Worm (Caenorhabditis elegans): Measurements from ENCODE around the gene ZK380.6.

DNA sequence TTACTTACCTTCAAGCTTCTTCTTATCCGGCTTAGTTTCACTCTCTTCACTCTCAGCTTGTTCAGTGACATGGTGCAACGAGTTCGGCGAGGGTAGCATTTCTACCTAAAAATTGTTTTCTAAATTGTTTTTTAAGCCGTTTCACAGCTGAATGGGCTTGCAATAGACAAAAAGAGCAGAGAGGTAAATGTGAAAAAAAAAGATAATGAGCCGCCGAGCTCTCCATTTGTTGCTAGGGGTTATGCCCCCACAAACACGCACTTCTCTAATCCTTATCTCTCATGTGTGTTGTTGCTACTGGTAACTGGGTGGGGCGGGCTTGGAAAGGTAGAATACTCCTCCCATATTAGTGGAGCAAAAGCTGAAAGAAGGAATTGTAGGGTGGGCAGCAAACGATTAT, 49.6 kb downstream of the ZK380.6 start, which contains the start of gene C36C9.5:
- TF ChIP-seq mel-28 (tag; optimal IDR thresholded peaks at IDR 0.05; ENCODE audit: borderline replicate concordance): no peak
- no peak for TF ChIP-seq efl-1 (GFP tag; optimal IDR thresholded peaks at IDR 0.05)
- no peak for TF ChIP-seq hmg-20 (GFP tag; IDR thresholded peaks at IDR 0.05)
- TF ChIP-seq Y53F4B.3 (GFP tag; IDR thresholded peaks at IDR 0.05): no peak
- TF ChIP-seq pha-4 (tag; optimal IDR thresholded peaks at IDR 0.05): no peak
- TF ChIP-seq dpl-1 (GFP tag; optimal IDR thresholded peaks at IDR 0.05): no peak
- TF ChIP-seq unc-130 (GFP tag; optimal IDR thresholded peaks at IDR 0.05): no peak
- no peak for TF ChIP-seq nfya-2 (GFP tag; IDR thresholded peaks at IDR 0.05)
- no peak for TF ChIP-seq sea-2 (GFP tag; IDR thresholded peaks at IDR 0.05)
- no peak for TF ChIP-seq B0019.2 (GFP tag; conservative IDR thresholded peaks at IDR 0.05)
- TF ChIP-seq nfya-1 (tag; optimal IDR thresholded peaks at IDR 0.05; ENCODE audit: borderline replicate concordance, insufficient read depth): no peak
